Worm (Caenorhabditis elegans): Measurements from ENCODE around the gene bgnt-1.2.

- TF ChIP-seq egl-27 (tag; optimal IDR thresholded peaks at IDR 0.05) (no peak), ztf-4 (tag; optimal IDR thresholded peaks at IDR 0.05) (no peak), unc-62 (GFP tag; optimal IDR thresholded peaks at IDR 0.05) (no peak), peb-1 (tag; optimal IDR thresholded peaks at IDR 0.05) (no peak), aly-2 (tag; optimal IDR thresholded peaks at IDR 0.05) (no peak)
Observed at ce11 chrV:2072807-2073206, 45.7 kb downstream of the bgnt-1.2 start, which contains the start of gene Y40B10A.9.
